Fruit fly (Drosophila melanogaster) whole organism, embryonic: ENCODE data around the gene Cyp303a1.

Source experiments
- Aef1 ChIP-seq: fragments of 200-800 bp; sonication (Bioruptor generic); IDR thresholded peaks from 3 replicates; pipeline ENCODE4 v1.3.6; 2022; ENCODE audit warnings: missing biosample characterization, missing genetic modification characterization
- Bgb ChIP-seq: fragments of 200-800 bp; sonication (Bioruptor generic); IDR thresholded peaks from 2 replicates; pipeline ENCODE4 v1.3.6; 2022; ENCODE audit warnings: missing biosample characterization, missing genetic modification characterization; ENCODE audit not compliant: partially characterized antibody
- BtbVII ChIP-seq: fragments of 200-800 bp; sonication (Bioruptor generic); optimal IDR thresholded peaks from 3 replicates; lab custom pipeline; 2017; ENCODE audit warnings: missing biosample characterization, mild to moderate bottlenecking, missing genetic modification characterization
- C15 ChIP-seq: fragments of 200-800 bp; sonication (Bioruptor generic); IDR thresholded peaks from 3 replicates; pipeline ENCODE4 v1.3.6; 2022; ENCODE audit warnings: missing biosample characterization, missing genetic modification characterization
- CG10267 ChIP-seq: fragments of 200-800 bp; sonication (Bioruptor generic); optimal IDR thresholded peaks from 2 replicates; lab custom pipeline; 2018; ENCODE audit warnings: missing biosample characterization, mild to moderate bottlenecking, missing genetic modification characterization, moderate library complexity
- CG10366 ChIP-seq: fragments of 200-800 bp; sonication (Bioruptor generic); IDR thresholded peaks from 2 replicates; pipeline ENCODE4 v1.3.6; 2022; ENCODE audit warnings: missing biosample characterization, missing genetic modification characterization
- CG10654 ChIP-seq: fragments of 200-800 bp; sonication (Bioruptor generic); optimal IDR thresholded peaks from 2 replicates; lab custom pipeline; 2016; ENCODE audit warnings: missing biosample characterization, missing genetic modification characterization
- CG11093 ChIP-seq: fragments of 200-800 bp; sonication (Bioruptor generic); IDR thresholded peaks from 3 replicates; pipeline ENCODE4 v1.3.6; 2022; ENCODE audit warnings: missing biosample characterization, missing genetic modification characterization
- CG11723 ChIP-seq: fragments of 200-800 bp; sonication (Bioruptor generic); optimal IDR thresholded peaks from 2 replicates; lab custom pipeline; 2017; ENCODE audit warnings: missing biosample characterization, mild to moderate bottlenecking, missing genetic modification characterization
- CG14965 ChIP-seq: fragments of 200-800 bp; sonication (Bioruptor generic); optimal IDR thresholded peaks from 2 replicates; lab custom pipeline; 2016; ENCODE audit warnings: missing biosample characterization, missing genetic modification characterization, borderline replicate concordance
- CG1529 ChIP-seq: fragments of 200-800 bp; sonication (Bioruptor generic); optimal IDR thresholded peaks from 3 replicates; lab custom pipeline; 2018; ENCODE audit warnings: missing biosample characterization, missing genetic modification characterization
- CG1603 ChIP-seq: fragments of 200-800 bp; sonication (Bioruptor generic); optimal IDR thresholded peaks from 2 replicates; lab custom pipeline; 2019; ENCODE audit warnings: missing biosample characterization, mild to moderate bottlenecking, missing genetic modification characterization, moderate library complexity
- CG16813 ChIP-seq: fragments of 200-800 bp; sonication (Bioruptor generic); IDR thresholded peaks from 3 replicates; pipeline ENCODE4 v1.3.6; 2022; ENCODE audit warnings: missing biosample characterization, missing genetic modification characterization; ENCODE audit not compliant: partially characterized antibody
- CG17385 ChIP-seq: fragments of 200-800 bp; sonication (Bioruptor generic); optimal IDR thresholded peaks from 3 replicates; lab custom pipeline; 2018; ENCODE audit warnings: missing biosample characterization, mild to moderate bottlenecking, missing genetic modification characterization
- CG3065 ChIP-seq: fragments of 200-800 bp; sonication (Bioruptor generic); optimal IDR thresholded peaks from 2 replicates; lab custom pipeline; 2016; ENCODE audit warnings: missing biosample characterization, missing genetic modification characterization
- CG32767 ChIP-seq: fragments of 200-800 bp; sonication (Bioruptor generic); IDR thresholded peaks from 2 replicates; pipeline ENCODE4 v1.3.6; 2022; ENCODE audit warnings: missing biosample characterization, missing genetic modification characterization
- CG4854 ChIP-seq: fragments of 200-800 bp; sonication (Bioruptor generic); optimal IDR thresholded peaks from 2 replicates; lab custom pipeline; 2016; ENCODE audit warnings: missing biosample characterization, missing genetic modification characterization, inconsistent platforms
- CG5180 ChIP-seq: fragments of 200-800 bp; sonication (Bioruptor generic); optimal IDR thresholded peaks from 3 replicates; lab custom pipeline; 2017; ENCODE audit warnings: missing biosample characterization, missing genetic modification characterization, mild to moderate bottlenecking, moderate library complexity, missing genetic modification reagents
- CG6765 ChIP-seq: fragments of 200-800 bp; sonication (Bioruptor generic); optimal IDR thresholded peaks from 3 replicates; lab custom pipeline; 2017; ENCODE audit warnings: missing biosample characterization, mild to moderate bottlenecking, missing genetic modification characterization
- CHES-1-like ChIP-seq: fragments of 200-800 bp; sonication (Bioruptor generic); optimal IDR thresholded peaks from 2 replicates; lab custom pipeline; 2016; ENCODE audit warnings: missing biosample characterization, missing genetic modification characterization
- CrebB ChIP-seq: fragments of 200-800 bp; sonication (Bioruptor generic); optimal IDR thresholded peaks from 3 replicates; lab custom pipeline; 2018; ENCODE audit warnings: missing biosample characterization, mild to moderate bottlenecking, missing genetic modification characterization
- Dref ChIP-seq: fragments of 200-800 bp; sonication (Bioruptor generic); IDR thresholded peaks from 2 replicates; pipeline ENCODE4 v1.3.6; 2022; ENCODE audit warnings: missing biosample characterization, missing genetic modification characterization
- H2.0 ChIP-seq: fragments of 200-800 bp; sonication (Bioruptor generic); IDR thresholded peaks from 2 replicates; pipeline ENCODE4 v1.3.6; 2022; ENCODE audit warnings: missing biosample characterization, missing genetic modification characterization
- HHEX ChIP-seq: fragments of 200-800 bp; sonication (Bioruptor generic); optimal IDR thresholded peaks from 3 replicates; lab custom pipeline; 2017; ENCODE audit warnings: missing biosample characterization, mild to moderate bottlenecking, missing genetic modification characterization, missing genetic modification reagents
- HLH3B ChIP-seq: fragments of 200-800 bp; sonication (Bioruptor generic); IDR thresholded peaks from 2 replicates; pipeline ENCODE4 v1.3.6; 2022; ENCODE audit warnings: missing biosample characterization, missing genetic modification characterization
- Pdp1 ChIP-seq, 2 experiments: fragments of 200-800 bp; sonication (Bioruptor generic); optimal IDR thresholded peaks; 3 replicates each; lab custom pipeline; 2016; ENCODE audit warnings: missing biosample characterization in 2 of 2, missing genetic modification characterization in 2 of 2, mild to moderate bottlenecking in 1 of 2, moderate library complexity in 1 of 2
- Ptx1 ChIP-seq: fragments of 200-800 bp; sonication (Bioruptor generic); IDR thresholded peaks from 2 replicates; pipeline ENCODE4 v1.3.6; 2022; ENCODE audit warnings: missing biosample characterization, missing genetic modification characterization
- Side ChIP-seq: fragments of 200-800 bp; sonication (Bioruptor generic); optimal IDR thresholded peaks from 2 replicates; lab custom pipeline; 2016; ENCODE audit warnings: missing biosample characterization, missing genetic modification characterization
- Sry-β ChIP-seq: fragments of 200-800 bp; sonication (Bioruptor generic); optimal IDR thresholded peaks from 2 replicates; lab custom pipeline; 2018; ENCODE audit warnings: missing biosample characterization, mild to moderate bottlenecking, missing genetic modification characterization, moderate library complexity
- Taf1 ChIP-seq: fragments of 200-800 bp; sonication (Bioruptor generic); IDR thresholded peaks from 2 replicates; pipeline ENCODE4 v1.3.6; 2022; ENCODE audit warnings: missing biosample characterization, missing genetic modification characterization
- ase ChIP-seq: fragments of 200-800 bp; sonication (Bioruptor generic); IDR thresholded peaks from 3 replicates; pipeline ENCODE4 v1.3.6; 2022; ENCODE audit warnings: missing biosample characterization, missing genetic modification characterization
- chif ChIP-seq, 2 experiments: fragments of 200-800 bp; sonication (Bioruptor generic); optimal IDR thresholded peaks; 3 replicates each; lab custom pipeline; 2016; ENCODE audit warnings: missing biosample characterization in 2 of 2, missing genetic modification characterization in 2 of 2
- danr ChIP-seq: fragments of 200-800 bp; sonication (Bioruptor generic); IDR thresholded peaks from 2 replicates; pipeline ENCODE4 v1.3.6; 2022; ENCODE audit warnings: missing biosample characterization, missing genetic modification characterization
- eve ChIP-seq, 2 experiments: fragments of >200 bp; optimal IDR thresholded peaks; 2 replicates each; lab custom pipeline; 2017; ENCODE audit warnings: missing biosample characterization in 2 of 2, missing genetic modification characterization in 2 of 2
- exex ChIP-seq: fragments of 200-800 bp; sonication (Bioruptor generic); optimal IDR thresholded peaks from 4 replicates; lab custom pipeline; 2018; ENCODE audit warnings: missing biosample characterization, mild to moderate bottlenecking, missing genetic modification characterization, moderate library complexity
- insv ChIP-seq, 2 experiments: fragments of 200-800 bp; sonication (Bioruptor generic); optimal IDR thresholded peaks; 3 replicates each; lab custom pipeline; 2016 to 2018; ENCODE audit warnings: missing biosample characterization in 2 of 2, missing genetic modification characterization in 2 of 2
- jumu ChIP-seq: fragments of 200-800 bp; sonication (Bioruptor generic); optimal IDR thresholded peaks from 3 replicates; lab custom pipeline; 2016; ENCODE audit warnings: missing biosample characterization, missing genetic modification characterization
- lab ChIP-seq: fragments of 200-800 bp; sonication (Bioruptor generic); optimal IDR thresholded peaks from 3 replicates; lab custom pipeline; 2017; ENCODE audit warnings: missing biosample characterization, missing genetic modification characterization, mild to moderate bottlenecking, moderate library complexity, missing genetic modification reagents
- lilli ChIP-seq: fragments of 200-800 bp; sonication (Bioruptor generic); optimal IDR thresholded peaks from 3 replicates; lab custom pipeline; 2016; ENCODE audit warnings: missing biosample characterization, missing genetic modification characterization
- nerfin-2 ChIP-seq: fragments of 200-800 bp; sonication (Bioruptor generic); IDR thresholded peaks from 2 replicates; pipeline ENCODE4 v1.3.6; 2022; ENCODE audit warnings: missing biosample characterization, missing genetic modification characterization; ENCODE audit not compliant: partially characterized antibody
- peb ChIP-seq: fragments of 200-800 bp; sonication (Bioruptor generic); IDR thresholded peaks from 2 replicates; pipeline ENCODE4 v1.3.6; 2022; ENCODE audit warnings: missing biosample characterization, missing genetic modification characterization
- pfk ChIP-seq: fragments of 200-800 bp; sonication (Bioruptor generic); optimal IDR thresholded peaks from 2 replicates; lab custom pipeline; 2018; ENCODE audit warnings: missing biosample characterization, mild to moderate bottlenecking, missing genetic modification characterization, moderate library complexity
- pho ChIP-seq: fragments of 200-800 bp; sonication (Bioruptor generic); optimal IDR thresholded peaks from 2 replicates; lab custom pipeline; 2016; ENCODE audit warnings: missing biosample characterization, missing genetic modification characterization
- scrt ChIP-seq: fragments of 200-800 bp; sonication (Bioruptor generic); optimal IDR thresholded peaks from 2 replicates; lab custom pipeline; 2018; ENCODE audit warnings: missing biosample characterization, mild to moderate bottlenecking, missing genetic modification characterization, moderate library complexity
- shn ChIP-seq: fragments of 200-800 bp; sonication (Bioruptor generic); optimal IDR thresholded peaks from 3 replicates; lab custom pipeline; 2016; ENCODE audit warnings: missing biosample characterization, missing genetic modification characterization
- trh ChIP-seq: fragments of 200-800 bp; sonication (Bioruptor generic); optimal IDR thresholded peaks from 2 replicates; lab custom pipeline; 2016; ENCODE audit warnings: missing biosample characterization, missing genetic modification characterization
- unpg ChIP-seq: fragments of 200-800 bp; sonication (Bioruptor generic); optimal IDR thresholded peaks from 3 replicates; lab custom pipeline; 2018; ENCODE audit warnings: missing biosample characterization, mild to moderate bottlenecking, missing genetic modification characterization, moderate library complexity
- yki ChIP-seq: fragments of >200 bp; optimal IDR thresholded peaks from 3 replicates; lab custom pipeline; 2018
- zf30C ChIP-seq: fragments of 200-800 bp; sonication (Bioruptor generic); optimal IDR thresholded peaks from 3 replicates; lab custom pipeline; 2018; ENCODE audit warnings: missing biosample characterization, mild to moderate bottlenecking, missing genetic modification characterization
- zfh2 ChIP-seq: fragments of 200-800 bp; sonication (Bioruptor generic); optimal IDR thresholded peaks from 2 replicates; lab custom pipeline; 2016; ENCODE audit warnings: missing biosample characterization, missing genetic modification characterization

The Cyp303a1 gene

DNA sequence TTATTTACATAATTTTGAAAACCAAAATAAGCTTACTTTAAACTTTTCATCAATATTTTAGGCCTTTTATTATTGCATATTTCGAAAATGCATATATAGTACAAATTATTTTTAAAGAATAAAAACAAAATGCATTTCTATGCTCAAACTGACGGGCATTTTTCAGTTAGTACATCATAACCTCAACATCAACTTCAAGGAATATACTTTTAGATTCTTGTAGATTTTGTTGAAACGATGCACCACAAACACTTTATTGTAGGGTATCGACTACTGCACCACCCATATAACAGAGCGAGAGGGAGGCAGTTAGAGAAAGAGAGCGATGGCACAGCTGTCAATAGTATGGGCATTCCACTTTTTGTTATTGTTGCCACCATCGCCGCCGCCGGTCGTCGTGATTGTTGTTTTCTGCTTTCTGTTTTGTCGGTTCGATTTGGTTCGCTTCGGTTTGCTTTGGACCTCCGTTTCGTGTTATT lies 14.2 kb upstream of the Cyp303a1 start (continued):
- TF ChIP-seq scrt (GFP tag; lab: Kevin White, UChicago) (peak; percentile 74), Aef1 (GFP tag; lab: Robert Waterston, UW) (peak; percentile 56; the same call in 2 of the 3 replicates), C15 (GFP tag; lab: Robert Waterston, UW) (0 out of 3 replicates have a peak, but pooled peaks have one; percentile 28), CrebB (tag; lab: Kevin White, UChicago) (peak; percentile 75), ase (peak; percentile 71; the same call in 2 of the 3 replicates), CHES-1-like (GFP tag; lab: Kevin White, UChicago) (peak; percentile 77), Pdp1 (GFP tag; optimal IDR thresholded peaks at IDR 0.05; lab: Kevin White, UChicago) (peak; percentile 86 to 91), CG16813 (no peak), Taf1 (GFP tag; lab: Robert Waterston, UW) (0 out of 2 replicates have a peak, but pooled peaks have one; percentile 18), yki (lab: Kevin White, UChicago) (no peak), HHEX (GFP tag; lab: Kevin White, UChicago) (peak; percentile 90), jumu (peak; percentile 74), peb (GFP tag; lab: Robert Waterston, UW) (peak; percentile 80), Dref (no peak), CG11093 (GFP tag; lab: Robert Waterston, UW) (peak; percentile 79), Bgb (GFP tag; lab: Robert Waterston, UW) (no peak), chif (GFP tag; optimal IDR thresholded peaks at IDR 0.05; lab: Kevin White, UChicago) (peak; percentile 86 to 94), danr (GFP tag; lab: Robert Waterston, UW) (peak; percentile 78), Sry-β (GFP tag; lab: Kevin White, UChicago) (peak; percentile 59), insv (GFP tag; optimal IDR thresholded peaks at IDR 0.05; lab: Kevin White, UChicago) (peak in 1 of 2 experiments; percentile 53), CG10366 (GFP tag; lab: Robert Waterston, UW) (peak; percentile 69), Side (peak; percentile 83), trh (GFP tag; lab: Kevin White, UChicago) (peak; percentile 81), lab (GFP tag; lab: Kevin White, UChicago) (peak; percentile 84), pfk (GFP tag; lab: Kevin White, UChicago) (peak; percentile 40), lilli (GFP tag; lab: Kevin White, UChicago) (peak; percentile 88), CG32767 (peak; percentile 84), exex (tag; lab: Kevin White, UChicago) (peak; percentile 41), zf30C (GFP tag; lab: Kevin White, UChicago) (no peak), nerfin-2 (GFP tag; lab: Robert Waterston, UW) (no peak), Ptx1 (GFP tag; lab: Robert Waterston, UW) (peak; percentile 89), H2.0 (GFP tag; lab: Robert Waterston, UW) (peak; percentile 71), HLH3B (peak; percentile 83), CG5180 (GFP tag; lab: Kevin White, UChicago) (peak; percentile 84), CG10654 (GFP tag; lab: Kevin White, UChicago) (peak; percentile 92), pho (GFP tag; lab: Kevin White, UChicago) (peak; percentile 40), eve (GFP tag; optimal IDR thresholded peaks at IDR 0.05; lab: Kevin White, UChicago) (peak in 1 of 2 experiments; percentile 97), CG10267 (tag; lab: Kevin White, UChicago) (peak; percentile 89), CG4854 (GFP tag; lab: Kevin White, UChicago) (peak; percentile 84), CG3065 (peak; percentile 79), BtbVII (GFP tag; lab: Kevin White, UChicago) (peak; percentile 84), CG11723 (GFP tag; lab: Kevin White, UChicago) (peak; percentile 90), CG1529 (GFP tag; lab: Kevin White, UChicago) (peak; percentile 92), CG1603 (tag; lab: Kevin White, UChicago) (peak; percentile 87), unpg (GFP tag; lab: Kevin White, UChicago) (peak; percentile 94), shn (GFP tag; lab: Kevin White, UChicago) (peak; percentile 87), CG17385 (GFP tag; lab: Kevin White, UChicago) (peak; percentile 71), CG14965 (GFP tag; lab: Kevin White, UChicago) (peak; percentile 37), zfh2 (GFP tag; lab: Kevin White, UChicago) (peak; percentile 3), CG6765 (GFP tag; lab: Kevin White, UChicago) (peak; percentile 67)
